Fruit fly (Drosophila melanogaster) whole organism, embryonic: ENCODE measurements around the gene Osi7.
A peak's percentile ranks its signal among the peaks of the same experiment; 100 is the strongest.

ENCODE experiments used
- Abd-B ChIP-seq: fragments of 200-800 bp; sonication (Bioruptor generic); optimal IDR thresholded peaks from 2 replicates; lab custom pipeline; 2018; ENCODE audit warnings: missing biosample characterization, mild to moderate bottlenecking, missing genetic modification characterization, moderate library complexity
- Adf1 ChIP-seq: fragments of 200-800 bp; sonication (Bioruptor generic); IDR thresholded peaks from 2 replicates; pipeline ENCODE4 v1.3.6; 2022; ENCODE audit warnings: missing biosample characterization, missing genetic modification characterization
- Atf-2 ChIP-seq: fragments of 200-800 bp; sonication (Bioruptor generic); optimal IDR thresholded peaks from 2 replicates; lab custom pipeline; 2016; ENCODE audit warnings: missing biosample characterization, missing genetic modification characterization
- CG10431 ChIP-seq: fragments of 200-800 bp; sonication (Bioruptor generic); optimal IDR thresholded peaks from 3 replicates; lab custom pipeline; 2018; ENCODE audit warnings: missing biosample characterization, mild to moderate bottlenecking, missing genetic modification characterization
- CG11504 ChIP-seq: fragments of 200-800 bp; sonication (Bioruptor generic); optimal IDR thresholded peaks from 3 replicates; lab custom pipeline; 2019; ENCODE audit warnings: missing biosample characterization, mild to moderate bottlenecking, missing genetic modification characterization, moderate library complexity
- CG12104 ChIP-seq: fragments of 200-800 bp; sonication (Bioruptor generic); optimal IDR thresholded peaks from 3 replicates; lab custom pipeline; 2016; ENCODE audit warnings: missing biosample characterization, missing genetic modification characterization
- CG12744 ChIP-seq: fragments of 200-800 bp; sonication (Bioruptor generic); optimal IDR thresholded peaks from 2 replicates; lab custom pipeline; 2016; ENCODE audit warnings: missing biosample characterization, missing genetic modification characterization
- CG17359 ChIP-seq: fragments of 200-800 bp; sonication (Bioruptor generic); optimal IDR thresholded peaks from 3 replicates; lab custom pipeline; 2018; ENCODE audit warnings: missing biosample characterization, mild to moderate bottlenecking, missing genetic modification characterization, moderate library complexity
- CG17912 ChIP-seq: fragments of 200-800 bp; sonication (Bioruptor generic); optimal IDR thresholded peaks from 2 replicates; lab custom pipeline; 2018; ENCODE audit warnings: missing biosample characterization, mild to moderate bottlenecking, missing genetic modification characterization
- CG6854 ChIP-seq: fragments of 200-800 bp; sonication (Bioruptor generic); optimal IDR thresholded peaks from 3 replicates; lab custom pipeline; 2017; ENCODE audit warnings: missing biosample characterization, mild to moderate bottlenecking, missing genetic modification characterization
- CG7556 ChIP-seq: fragments of 200-800 bp; sonication (Bioruptor generic); optimal IDR thresholded peaks from 2 replicates; lab custom pipeline; 2017; ENCODE audit warnings: missing biosample characterization, mild to moderate bottlenecking, missing genetic modification characterization
- CG7745 ChIP-seq: fragments of 200-800 bp; sonication (Bioruptor generic); optimal IDR thresholded peaks from 2 replicates; lab custom pipeline; 2018; ENCODE audit warnings: missing biosample characterization, mild to moderate bottlenecking, missing genetic modification characterization, moderate library complexity
- CG8089 ChIP-seq: fragments of 200-800 bp; sonication (Bioruptor generic); optimal IDR thresholded peaks from 3 replicates; lab custom pipeline; 2016; ENCODE audit warnings: missing biosample characterization, missing genetic modification characterization
- CG8281 ChIP-seq: fragments of 200-800 bp; sonication (Bioruptor generic); optimal IDR thresholded peaks from 2 replicates; lab custom pipeline; 2018; ENCODE audit warnings: missing biosample characterization, mild to moderate bottlenecking, missing genetic modification characterization, moderate library complexity
- CG8924 ChIP-seq: fragments of 200-800 bp; optimal IDR thresholded peaks from 3 replicates; lab custom pipeline; 2019; ENCODE audit warnings: missing biosample characterization, mild to moderate bottlenecking, missing genetic modification characterization, moderate library complexity
- Camta ChIP-seq: fragments of 200-800 bp; sonication (Bioruptor generic); optimal IDR thresholded peaks from 2 replicates; lab custom pipeline; 2016; ENCODE audit warnings: missing biosample characterization, missing genetic modification characterization
- Ets65A ChIP-seq: fragments of 200-800 bp; sonication (Bioruptor generic); peaks from one replicate; lab custom pipeline; 2016; ENCODE audit warnings: missing biosample characterization, missing genetic modification characterization
- Gsc ChIP-seq: fragments of 200-800 bp; sonication (Bioruptor generic); IDR thresholded peaks from 2 replicates; pipeline ENCODE4 v1.3.6; 2022; ENCODE audit warnings: missing biosample characterization, missing genetic modification characterization
- H2.0 ChIP-seq: fragments of 200-800 bp; sonication (Bioruptor generic); IDR thresholded peaks from 2 replicates; pipeline ENCODE4 v1.3.6; 2022; ENCODE audit warnings: missing biosample characterization, missing genetic modification characterization
- Hey ChIP-seq: fragments of 200-800 bp; sonication (Bioruptor generic); optimal IDR thresholded peaks from 3 replicates; lab custom pipeline; 2018; ENCODE audit warnings: missing biosample characterization, mild to moderate bottlenecking, missing genetic modification characterization
- HmgD ChIP-seq: fragments of 200-800 bp; sonication (Bioruptor generic); optimal IDR thresholded peaks from 3 replicates; lab custom pipeline; 2016; ENCODE audit warnings: missing biosample characterization, missing genetic modification characterization
- Hmr ChIP-seq: fragments of 200-800 bp; sonication (Bioruptor generic); optimal IDR thresholded peaks from 3 replicates; lab custom pipeline; 2017; ENCODE audit warnings: mild to moderate bottlenecking, missing biosample characterization, missing genetic modification reagents, missing genetic modification characterization
- Hr51 ChIP-seq, 2 experiments: fragments of 200-800 bp; sonication (Bioruptor generic); optimal IDR thresholded peaks; 2 replicates in 1 of 2; 3 replicates in 1 of 2; lab custom pipeline; 2016 to 2018; ENCODE audit warnings: missing biosample characterization in 2 of 2, missing genetic modification characterization in 2 of 2, mild to moderate bottlenecking in 1 of 2, moderate library complexity in 1 of 2
- Oli ChIP-seq: fragments of 200-800 bp; sonication (Bioruptor generic); optimal IDR thresholded peaks from 2 replicates; lab custom pipeline; 2018; ENCODE audit warnings: missing biosample characterization, mild to moderate bottlenecking, missing genetic modification characterization, moderate library complexity
- Optix ChIP-seq: fragments of 200-800 bp; sonication (Bioruptor generic); IDR thresholded peaks from 3 replicates; pipeline ENCODE4 v1.3.6; 2022; ENCODE audit warnings: missing biosample characterization, missing genetic modification characterization
- Rx ChIP-seq: fragments of 200-800 bp; sonication (Bioruptor generic); IDR thresholded peaks from 2 replicates; pipeline ENCODE4 v1.3.6; 2022; ENCODE audit warnings: missing biosample characterization, missing genetic modification characterization
- Six4 ChIP-seq: fragments of 200-800 bp; sonication (Bioruptor generic); optimal IDR thresholded peaks from 2 replicates; lab custom pipeline; 2016; ENCODE audit warnings: missing biosample characterization, missing genetic modification characterization
- Sry-β ChIP-seq: fragments of 200-800 bp; sonication (Bioruptor generic); optimal IDR thresholded peaks from 2 replicates; lab custom pipeline; 2018; ENCODE audit warnings: missing biosample characterization, mild to moderate bottlenecking, missing genetic modification characterization, moderate library complexity
- al ChIP-seq: fragments of 200-800 bp; sonication (Bioruptor generic); IDR thresholded peaks from 2 replicates; pipeline ENCODE4 v1.3.6; 2022; ENCODE audit warnings: missing biosample characterization, missing genetic modification characterization
- bcd ChIP-seq: fragments of 200-800 bp; sonication (Bioruptor generic); optimal IDR thresholded peaks from 2 replicates; lab custom pipeline; 2017; ENCODE audit warnings: missing biosample characterization, mild to moderate bottlenecking, missing genetic modification characterization
- dimm ChIP-seq: fragments of 200-800 bp; sonication (Bioruptor generic); IDR thresholded peaks from 2 replicates; pipeline ENCODE4 v1.3.6; 2022; ENCODE audit warnings: missing biosample characterization, missing genetic modification characterization
- eyg ChIP-seq: fragments of 200-800 bp; sonication (Bioruptor generic); optimal IDR thresholded peaks from 3 replicates; lab custom pipeline; 2016; ENCODE audit warnings: missing biosample characterization, missing genetic modification characterization
- fd3F ChIP-seq: fragments of 200-800 bp; sonication (Bioruptor generic); optimal IDR thresholded peaks from 2 replicates; lab custom pipeline; 2018; ENCODE audit warnings: missing biosample characterization, mild to moderate bottlenecking, missing genetic modification characterization, moderate library complexity
- gem ChIP-seq: fragments of 200-800 bp; sonication (Bioruptor generic); optimal IDR thresholded peaks from 2 replicates; lab custom pipeline; 2019; ENCODE audit warnings: missing biosample characterization, mild to moderate bottlenecking, missing genetic modification characterization, moderate library complexity
- grn ChIP-seq: fragments of 200-800 bp; sonication (Bioruptor generic); optimal IDR thresholded peaks from 3 replicates; lab custom pipeline; 2017; ENCODE audit warnings: missing biosample characterization, missing genetic modification characterization
- gro ChIP-seq: fragments of 200-800 bp; sonication (Bioruptor generic); optimal IDR thresholded peaks from 2 replicates; lab custom pipeline; 2016; ENCODE audit warnings: missing biosample characterization, missing genetic modification characterization
- hth ChIP-seq: fragments of >200 bp; optimal IDR thresholded peaks from 2 replicates; lab custom pipeline; 2017; ENCODE audit warnings: inconsistent platforms
- jumu ChIP-seq: fragments of 200-800 bp; sonication (Bioruptor generic); optimal IDR thresholded peaks from 3 replicates; lab custom pipeline; 2016; ENCODE audit warnings: missing biosample characterization, missing genetic modification characterization
- lola ChIP-seq, 3 experiments: fragments of >200 bp in 2 of 3; fragments of 200-800 bp in 1 of 3; sonication (Bioruptor generic) in 1 of 3; optimal IDR thresholded peaks; 2 replicates each; lab custom pipeline; 2017 to 2019; ENCODE audit warnings: missing biosample characterization in 3 of 3, missing genetic modification characterization in 3 of 3, mild to moderate bottlenecking in 1 of 3, moderate library complexity in 1 of 3
- mld ChIP-seq: fragments of 200-800 bp; sonication (Bioruptor generic); IDR thresholded peaks from 3 replicates; pipeline ENCODE4 v1.3.6; 2022; ENCODE audit warnings: missing biosample characterization, missing genetic modification characterization; ENCODE audit not compliant: partially characterized antibody
- org-1 ChIP-seq: fragments of 200-800 bp; sonication (Bioruptor generic); optimal IDR thresholded peaks from 2 replicates; lab custom pipeline; 2017; ENCODE audit warnings: missing biosample characterization, missing genetic modification characterization
- peb ChIP-seq: fragments of 200-800 bp; sonication (Bioruptor generic); IDR thresholded peaks from 2 replicates; pipeline ENCODE4 v1.3.6; 2022; ENCODE audit warnings: missing biosample characterization, missing genetic modification characterization
- prd ChIP-seq, 3 experiments: fragments of >200 bp in 2 of 3; fragments of 200-800 bp in 1 of 3; sonication (Bioruptor generic) in 1 of 3; optimal IDR thresholded peaks in 2 of 3; IDR thresholded peaks in 1 of 3; 2 replicates in 2 of 3; 3 replicates in 1 of 3; pipeline versions ENCODE4 v1.3.6 to Lab custom; 2017 to 2022; ENCODE audit warnings: missing biosample characterization in 1 of 3, missing genetic modification characterization in 1 of 3
- pros ChIP-seq: fragments of 200-800 bp; sonication (Bioruptor generic); optimal IDR thresholded peaks from 3 replicates; lab custom pipeline; 2019; ENCODE audit warnings: missing biosample characterization, mild to moderate bottlenecking, missing genetic modification characterization, moderate library complexity
- sd ChIP-seq: fragments of 200-800 bp; sonication (Bioruptor generic); optimal IDR thresholded peaks from 3 replicates; lab custom pipeline; 2018; ENCODE audit warnings: missing biosample characterization, mild to moderate bottlenecking, missing genetic modification characterization, moderate library complexity
- shn ChIP-seq: fragments of 200-800 bp; sonication (Bioruptor generic); optimal IDR thresholded peaks from 3 replicates; lab custom pipeline; 2016; ENCODE audit warnings: missing biosample characterization, missing genetic modification characterization
- slbo ChIP-seq: fragments of 200-800 bp; sonication (Bioruptor generic); IDR thresholded peaks from 2 replicates; pipeline ENCODE4 v1.3.6; 2022; ENCODE audit warnings: missing biosample characterization, missing genetic modification characterization
- stwl ChIP-seq: fragments of 200-800 bp; sonication (Bioruptor generic); optimal IDR thresholded peaks from 3 replicates; lab custom pipeline; 2018; ENCODE audit warnings: missing biosample characterization, mild to moderate bottlenecking, missing genetic modification characterization, moderate library complexity
- tin ChIP-seq: fragments of 200-800 bp; sonication (Bioruptor generic); optimal IDR thresholded peaks from 3 replicates; lab custom pipeline; 2016; ENCODE audit warnings: missing biosample characterization, missing genetic modification characterization
- twi ChIP-seq: fragments of 200-800 bp; optimal IDR thresholded peaks from 2 replicates; lab custom pipeline; 2019; ENCODE audit warnings: missing biosample characterization, mild to moderate bottlenecking, missing genetic modification characterization, moderate library complexity
- usp ChIP-seq: fragments of >200 bp; optimal IDR thresholded peaks from 2 replicates; lab custom pipeline; 2017; ENCODE audit warnings: missing biosample characterization, missing genetic modification characterization
- vvl ChIP-seq: fragments of 200-800 bp; sonication (Bioruptor generic); IDR thresholded peaks from 2 replicates; pipeline ENCODE4 v1.3.6; 2022; ENCODE audit warnings: missing biosample characterization, missing genetic modification characterization

Gene Osi7

DNA sequence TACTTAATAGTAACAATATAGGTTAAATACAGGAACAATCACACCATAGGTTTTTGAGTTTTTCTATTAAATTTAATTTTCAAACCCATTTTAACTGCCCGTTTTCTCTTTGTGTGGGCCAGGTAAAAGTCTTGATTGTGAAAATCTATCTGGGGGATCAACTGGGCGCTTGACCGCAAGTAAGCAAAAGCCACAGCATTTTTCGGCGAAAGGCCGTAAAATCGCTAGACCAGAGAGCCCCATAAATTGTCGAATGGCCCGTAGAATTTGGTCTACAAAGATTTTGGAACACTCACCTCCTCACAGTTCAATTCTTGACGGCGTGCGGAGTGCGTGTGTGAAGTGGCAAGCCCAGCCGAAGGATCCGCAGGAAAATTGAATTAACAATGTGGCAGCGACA lies 38.6 kb downstream of the Osi7 start, which contains the start of gene CG15594:
TSS of gene CG15594 (plus strand) at position 301 of the 400 bp plus-strand sequence.
- TF ChIP-seq gem (tag; lab: Kevin White, UChicago) (peak; percentile 9), dimm (GFP tag; lab: Robert Waterston, UW) (no peak), CG8281 (tag; lab: Kevin White, UChicago) (no peak), al (GFP tag; lab: Robert Waterston, UW) (no peak), Optix (no peak), shn (GFP tag; lab: Kevin White, UChicago) (no peak), tin (GFP tag; lab: Kevin White, UChicago) (no peak), H2.0 (GFP tag; lab: Robert Waterston, UW) (no peak), Gsc (GFP tag; lab: Robert Waterston, UW) (no peak), fd3F (GFP tag; lab: Kevin White, UChicago) (no peak), stwl (tag; lab: Kevin White, UChicago) (no peak), CG17359 (tag; lab: Kevin White, UChicago) (no peak), CG12104 (no peak), Hmr (no peak), Adf1 (no peak), Hr51 (GFP tag; optimal IDR thresholded peaks at IDR 0.05; lab: Kevin White, UChicago) (peak in 1 of 2 experiments; percentile 10), CG10431 (GFP tag; lab: Kevin White, UChicago) (no peak), CG7556 (GFP tag; lab: Kevin White, UChicago) (no peak), twi (no peak), grn (GFP tag; lab: Kevin White, UChicago) (no peak), bcd (GFP tag; lab: Kevin White, UChicago) (no peak), vvl (GFP tag; lab: Robert Waterston, UW) (no peak), CG11504 (tag; lab: Kevin White, UChicago) (peak; percentile 20), peb (no peak), CG12744 (no peak)

DNA sequence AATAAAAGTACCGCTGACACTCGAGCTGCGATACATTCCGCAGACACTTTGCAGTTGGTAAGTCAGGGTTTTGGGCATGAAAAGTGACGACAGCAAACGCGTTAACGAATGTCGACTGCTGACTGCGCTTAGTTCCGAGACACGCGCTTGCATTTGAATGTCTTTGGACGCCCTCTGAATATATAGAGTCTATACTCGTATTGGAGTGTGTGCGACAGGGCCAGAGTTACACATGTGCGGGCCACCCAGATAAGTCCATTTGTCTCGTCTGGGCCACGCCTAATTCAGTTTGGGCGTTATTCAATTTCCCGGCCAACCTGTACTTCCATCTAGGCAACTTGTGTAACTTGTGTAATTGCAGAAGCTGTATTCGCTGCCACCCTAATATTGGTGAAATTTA lies 41.5 kb downstream of the Osi7 start:
- TF ChIP-seq jumu (GFP tag; lab: Kevin White, UChicago) (no peak), CG17912 (GFP tag; lab: Kevin White, UChicago) (no peak), org-1 (no peak), usp (GFP tag; lab: Kevin White, UChicago) (no peak), mld (no peak), CG7745 (tag; lab: Kevin White, UChicago) (no peak), Oli (tag; lab: Kevin White, UChicago) (no peak), CG8924 (tag; lab: Kevin White, UChicago) (no peak), gro (GFP tag; lab: Kevin White, UChicago) (no peak), prd (optimal IDR thresholded peaks at IDR 0.05; lab: Kevin White, UChicago) (no peak), prd (GFP tag; IDR thresholded peaks at IDR 0.05; lab: Robert Waterston, UW) (no peak), Six4 (GFP tag; lab: Kevin White, UChicago) (no peak), eyg (GFP tag; lab: Kevin White, UChicago) (no peak), Ets65A (peak; percentile 91), Sry-β (GFP tag; lab: Kevin White, UChicago) (no peak), HmgD (GFP tag; lab: Kevin White, UChicago) (no peak), vvl (GFP tag; lab: Robert Waterston, UW) (peak; percentile 40; the same call in 1 of the 2 replicates), slbo (GFP tag; lab: Robert Waterston, UW) (no peak), pros (GFP tag; lab: Kevin White, UChicago) (no peak), Hey (no peak), hth (lab: Kevin White, UChicago) (no peak), Camta (no peak), lola (GFP tag; optimal IDR thresholded peaks at IDR 0.05; lab: Kevin White, UChicago) (no peak), sd (tag; lab: Kevin White, UChicago) (peak; percentile 6), Atf-2 (GFP tag; lab: Kevin White, UChicago) (no peak), Abd-B (GFP tag; lab: Kevin White, UChicago) (no peak), CG8089 (no peak), CG6854 (GFP tag; lab: Kevin White, UChicago) (no peak), Rx (GFP tag; lab: Robert Waterston, UW) (no peak)
